Worm (Caenorhabditis elegans) whole organism, late embryonic: Measurements from ENCODE around the gene F26D11.2.

Experiments
- madf-2 ChIP-seq: sonication (generic microtip); optimal IDR thresholded peaks from 2 replicates; lab custom pipeline; 2017; ENCODE audit warnings: missing genetic modification characterization, missing compliant biosample characterization
- mec-3 ChIP-seq: sonication (generic microtip); optimal IDR thresholded peaks from 2 replicates; lab custom pipeline; 2016; ENCODE audit warnings: borderline replicate concordance, missing genetic modification characterization, missing compliant biosample characterization
- nfya-1 ChIP-seq: sonication (generic microtip); optimal IDR thresholded peaks from 2 replicates; lab custom pipeline; 2017; ENCODE audit warnings: missing genetic modification characterization, mild to moderate bottlenecking, missing compliant biosample characterization, antibody characterized with exemption, moderate library complexity
- pha-4 ChIP-seq: fragments of 150-350 bp; optimal IDR thresholded peaks from 2 replicates; lab custom pipeline; 2018; ENCODE audit warnings: missing biosample characterization, missing genetic modification reagents, missing genetic modification characterization
- pros-1 ChIP-seq: fragments of 150-350 bp; optimal IDR thresholded peaks from 2 replicates; lab custom pipeline; 2014; ENCODE audit warnings: missing biosample characterization, missing genetic modification reagents, missing genetic modification characterization
- unc-42 ChIP-seq: sonication (generic microtip); optimal IDR thresholded peaks from 2 replicates; lab custom pipeline; 2016; ENCODE audit warnings: missing genotype, missing genetic modification characterization, missing compliant biosample characterization

ce11 chrV:7995878-7996277 is 36.8 kb downstream of the F26D11.2 start, which contains the start of gene Y97E10AR.2:
- TF ChIP-seq mec-3 (tag; lab: Kevin White, UChicago) (no peak), pha-4 (no peak), nfya-1 (tag; lab: Kevin White, UChicago) (no peak), madf-2 (tag; lab: Kevin White, UChicago) (no peak), pros-1 (no peak), unc-42 (tag; lab: Kevin White, UChicago) (no peak)
